Worm (Caenorhabditis elegans) whole organism, L4 larva: ENCODE measurements around the gene ubc-1.

Source experiments
- D1046.2 ChIP-seq: fragments of 200-800 bp; sonication (Bioruptor generic); IDR thresholded peaks from 2 replicates; pipeline ENCODE4 v1.3.6; 2022; ENCODE audit warnings: missing genetic modification characterization, missing compliant biosample characterization
- F10B5.3 ChIP-seq: sonication (generic microtip); optimal IDR thresholded peaks from 2 replicates; lab custom pipeline; 2016; ENCODE audit warnings: mild to moderate bottlenecking, missing genetic modification characterization, missing compliant biosample characterization
- F26F4.8 ChIP-seq: fragments of 200-800 bp; sonication (Bioruptor generic); conservative IDR thresholded peaks from 2 replicates; pipeline ENCODE4 v1.3.6; 2022; ENCODE audit warnings: missing genetic modification characterization, missing compliant biosample characterization
- T26A8.4 ChIP-seq: fragments of 200-800 bp; sonication (Bioruptor generic); IDR thresholded peaks from 2 replicates; pipeline ENCODE4 v1.3.6; 2022; ENCODE audit warnings: missing genetic modification characterization, missing compliant biosample characterization
- Y48G9A.11 ChIP-seq: fragments of 200-800 bp; sonication (Bioruptor generic); IDR thresholded peaks from 2 replicates; pipeline ENCODE4 v1.3.6; 2022; ENCODE audit warnings: missing genetic modification reagents, missing genetic modification characterization, missing compliant biosample characterization
- Y5F2A.4 ChIP-seq: fragments of 200-800 bp; sonication (Bioruptor generic); optimal IDR thresholded peaks from 2 replicates; lab custom pipeline; 2018; ENCODE audit warnings: mild to moderate bottlenecking, missing genetic modification characterization, missing compliant biosample characterization
- Y75B8A.6 ChIP-seq: fragments of 200-800 bp; sonication (Bioruptor generic); IDR thresholded peaks from 2 replicates; pipeline ENCODE4 v1.3.6; 2022; ENCODE audit warnings: missing genetic modification reagents, missing genetic modification characterization, missing compliant biosample characterization
- ZK337.2 ChIP-seq: fragments of 200-800 bp; sonication (Bioruptor generic); IDR thresholded peaks from 2 replicates; pipeline ENCODE4 v1.3.6; 2022; ENCODE audit warnings: missing genetic modification reagents, missing genetic modification characterization, missing compliant biosample characterization
- ZK546.5 ChIP-seq, 2 experiments: sonication (generic microtip); optimal IDR thresholded peaks; 2 replicates each; lab custom pipeline; 2017; ENCODE audit warnings: missing biosample characterization in 2 of 2, missing genetic modification characterization in 2 of 2
- arid-1 ChIP-seq: fragments of 200-800 bp; sonication (Bioruptor generic); conservative IDR thresholded peaks from 2 replicates; pipeline ENCODE4 v1.3.6; 2022; ENCODE audit warnings: missing genetic modification reagents, missing genetic modification characterization, missing compliant biosample characterization
- ceh-28 ChIP-seq: fragments of 150-350 bp; optimal IDR thresholded peaks from 2 replicates; lab custom pipeline; 2014; ENCODE audit warnings: missing biosample characterization, missing genetic modification reagents, missing genetic modification characterization
- ctbp-1 ChIP-seq: fragments of 200-800 bp; sonication (Bioruptor generic); IDR thresholded peaks from 2 replicates; pipeline ENCODE4 v1.3.6; 2022; ENCODE audit warnings: missing genetic modification reagents, missing genetic modification characterization, missing compliant biosample characterization
- daf-12 ChIP-seq: fragments of 150-350 bp; optimal IDR thresholded peaks from 2 replicates; lab custom pipeline; 2014; ENCODE audit warnings: missing biosample characterization, missing genetic modification reagents, missing genetic modification characterization
- daf-19 ChIP-seq: fragments of 200-800 bp; sonication (Bioruptor generic); conservative IDR thresholded peaks from 2 replicates; pipeline ENCODE4 v1.3.6; 2022; ENCODE audit warnings: missing genetic modification characterization, missing compliant biosample characterization
- dmd-9 ChIP-seq: fragments of 200-800 bp; sonication (Bioruptor generic); IDR thresholded peaks from 2 replicates; pipeline ENCODE4 v1.3.6; 2022; ENCODE audit warnings: missing genetic modification reagents, missing genetic modification characterization, missing compliant biosample characterization
- duxl-1 ChIP-seq: sonication (generic microtip); optimal IDR thresholded peaks from 2 replicates; lab custom pipeline; 2016; ENCODE audit warnings: mild to moderate bottlenecking, missing genetic modification characterization, moderate library complexity, missing compliant biosample characterization; ENCODE audit not compliant: poor library complexity
- dve-1 ChIP-seq: sonication (generic microtip); optimal IDR thresholded peaks from 2 replicates; lab custom pipeline; 2017; ENCODE audit warnings: antibody characterized with exemption, mild to moderate bottlenecking, missing genetic modification characterization, missing compliant biosample characterization; ENCODE audit not compliant: insufficient read depth
- egl-27 ChIP-seq: sonication (generic microtip); optimal IDR thresholded peaks from 3 replicates; lab custom pipeline; 2017; ENCODE audit warnings: missing biosample characterization, missing genetic modification reagents, missing genetic modification characterization
- fos-1 ChIP-seq: fragments of 150-350 bp; optimal IDR thresholded peaks from 2 replicates; lab custom pipeline; 2014; ENCODE audit warnings: missing biosample characterization, missing genetic modification characterization
- hif-1 ChIP-seq, 2 experiments: sonication (generic microtip); optimal IDR thresholded peaks; 2 replicates each; lab custom pipeline; 2016 to 2017; ENCODE audit warnings: missing compliant biosample characterization in 2 of 2, missing genetic modification characterization in 2 of 2, missing genetic modification reagents in 2 of 2, missing genotype in 2 of 2, mild to moderate bottlenecking in 1 of 2
- hlh-11 ChIP-seq: fragments of 200-800 bp; sonication (Bioruptor generic); optimal IDR thresholded peaks from 2 replicates; lab custom pipeline; 2018; ENCODE audit warnings: mild to moderate bottlenecking, missing genetic modification characterization, missing compliant biosample characterization
- hmg-1.1 ChIP-seq: fragments of 200-800 bp; sonication (Bioruptor generic); IDR thresholded peaks from 2 replicates; pipeline ENCODE4 v1.3.6; 2022; ENCODE audit warnings: missing genetic modification reagents, missing genetic modification characterization, missing compliant biosample characterization
- jun-1 ChIP-seq: fragments of 150-350 bp; optimal IDR thresholded peaks from 2 replicates; lab custom pipeline; 2014; ENCODE audit warnings: missing biosample characterization, missing genetic modification reagents, missing genetic modification characterization
- lim-7 ChIP-seq: fragments of 200-800 bp; sonication (Bioruptor generic); IDR thresholded peaks from 2 replicates; pipeline ENCODE4 v1.3.6; 2022; ENCODE audit warnings: missing genetic modification characterization, missing compliant biosample characterization
- lin-1 ChIP-seq: fragments of 200-800 bp; sonication (Bioruptor generic); IDR thresholded peaks from 2 replicates; pipeline ENCODE4 v1.3.6; 2022; ENCODE audit warnings: missing genetic modification reagents, missing genetic modification characterization, missing compliant biosample characterization
- lin-13 ChIP-seq: fragments of 150-350 bp; optimal IDR thresholded peaks from 2 replicates; lab custom pipeline; 2014; ENCODE audit warnings: missing biosample characterization, missing genetic modification reagents, missing genetic modification characterization
- lin-15B ChIP-seq: fragments of 150-350 bp; sonication (generic microtip); optimal IDR thresholded peaks from 3 replicates; lab custom pipeline; 2014; ENCODE audit warnings: missing biosample characterization, missing genetic modification characterization
- lin-29 ChIP-seq: fragments of 200-800 bp; sonication (Bioruptor generic); IDR thresholded peaks from 2 replicates; pipeline ENCODE4 v1.3.6; 2022; ENCODE audit warnings: missing genetic modification reagents, missing genetic modification characterization, missing compliant biosample characterization
- madf-9 ChIP-seq: fragments of 200-800 bp; sonication (Bioruptor generic); conservative IDR thresholded peaks from 2 replicates; pipeline ENCODE4 v1.3.6; 2022; ENCODE audit warnings: missing genetic modification reagents, missing genetic modification characterization, missing compliant biosample characterization
- mdl-1 ChIP-seq, 2 experiments: fragments of 150-350 bp in 1 of 2; sonication (generic microtip) in 1 of 2; optimal IDR thresholded peaks; 2 replicates each; lab custom pipeline; 2014 to 2017; ENCODE audit warnings: missing biosample characterization in 2 of 2, missing genetic modification characterization in 2 of 2
- mdt-29 ChIP-seq: fragments of 200-800 bp; sonication (Bioruptor generic); IDR thresholded peaks from 2 replicates; pipeline ENCODE4 v1.3.6; 2022; ENCODE audit warnings: missing genetic modification reagents, missing genetic modification characterization, missing compliant biosample characterization
- mes-2 ChIP-seq: sonication (generic microtip); optimal IDR thresholded peaks from 2 replicates; lab custom pipeline; 2016; ENCODE audit warnings: missing genotype, mild to moderate bottlenecking, missing genetic modification characterization, missing compliant biosample characterization; ENCODE audit not compliant: poor library complexity, severe bottlenecking
- mxl-2 ChIP-seq: fragments of 200-800 bp; sonication (Bioruptor generic); conservative IDR thresholded peaks from 2 replicates; pipeline ENCODE4 v1.3.6; 2022; ENCODE audit warnings: missing genetic modification reagents, missing genetic modification characterization, missing compliant biosample characterization
- nhr-237 ChIP-seq: sonication (generic microtip); optimal IDR thresholded peaks from 2 replicates; lab custom pipeline; 2017; ENCODE audit warnings: missing biosample characterization, missing genetic modification characterization
- nhr-25 ChIP-seq: sonication (generic microtip); optimal IDR thresholded peaks from 2 replicates; lab custom pipeline; 2017; ENCODE audit warnings: missing genetic modification characterization, mild to moderate bottlenecking, missing compliant biosample characterization, antibody characterized with exemption, moderate library complexity, borderline replicate concordance; ENCODE audit not compliant: insufficient read depth
- nhr-42 ChIP-seq: fragments of 200-800 bp; sonication (Bioruptor generic); IDR thresholded peaks from 2 replicates; pipeline ENCODE4 v1.3.6; 2022; ENCODE audit warnings: missing genetic modification characterization, missing compliant biosample characterization
- nhr-76 ChIP-seq: fragments of 150-350 bp; optimal IDR thresholded peaks from 2 replicates; lab custom pipeline; 2014; ENCODE audit warnings: missing biosample characterization, missing genetic modification characterization
- nhr-77 ChIP-seq: fragments of 150-350 bp; optimal IDR thresholded peaks from 2 replicates; lab custom pipeline; 2014; ENCODE audit warnings: missing biosample characterization, missing genetic modification characterization
- php-3 ChIP-seq: fragments of 200-800 bp; sonication (Bioruptor generic); IDR thresholded peaks from 2 replicates; pipeline ENCODE4 v1.3.6; 2022; ENCODE audit warnings: missing genetic modification reagents, missing genetic modification characterization, missing compliant biosample characterization
- sdz-12 ChIP-seq: fragments of 200-800 bp; sonication (Bioruptor generic); optimal IDR thresholded peaks from 2 replicates; lab custom pipeline; 2018; ENCODE audit warnings: mild to moderate bottlenecking, missing genetic modification characterization, missing compliant biosample characterization
- set-16 ChIP-seq: fragments of 200-800 bp; sonication (Bioruptor generic); IDR thresholded peaks from 2 replicates; pipeline ENCODE4 v1.3.6; 2022; ENCODE audit warnings: missing genetic modification reagents, missing genetic modification characterization, missing compliant biosample characterization
- snpc-1.2 ChIP-seq: fragments of 200-800 bp; sonication (Bioruptor generic); IDR thresholded peaks from 2 replicates; pipeline ENCODE4 v1.3.6; 2022; ENCODE audit warnings: missing genetic modification reagents, missing genetic modification characterization, missing compliant biosample characterization
- snpc-4 ChIP-seq: fragments of 150-350 bp; optimal IDR thresholded peaks from 2 replicates; lab custom pipeline; 2014; ENCODE audit warnings: missing biosample characterization, missing genetic modification characterization
- spr-1 ChIP-seq: sonication (generic microtip); optimal IDR thresholded peaks from 2 replicates; lab custom pipeline; 2016; ENCODE audit warnings: mild to moderate bottlenecking, missing genetic modification characterization, missing compliant biosample characterization
- spr-3 ChIP-seq: fragments of 200-800 bp; sonication (Bioruptor generic); optimal IDR thresholded peaks from 2 replicates; lab custom pipeline; 2018; ENCODE audit warnings: mild to moderate bottlenecking, missing genetic modification characterization, missing compliant biosample characterization
- unc-130 ChIP-seq: sonication (generic microtip); optimal IDR thresholded peaks from 2 replicates; lab custom pipeline; 2016; ENCODE audit warnings: missing genetic modification reagents, missing genetic modification characterization, missing compliant biosample characterization
- vab-7 ChIP-seq: fragments of 200-800 bp; sonication (Bioruptor generic); IDR thresholded peaks from 2 replicates; pipeline ENCODE4 v1.3.6; 2022; ENCODE audit warnings: missing genetic modification reagents, missing genetic modification characterization, missing compliant biosample characterization
- zag-1 ChIP-seq: fragments of 150-350 bp; optimal IDR thresholded peaks from 2 replicates; lab custom pipeline; 2014; ENCODE audit warnings: missing biosample characterization, missing genetic modification characterization
- zfp-2 ChIP-seq: sonication (generic microtip); optimal IDR thresholded peaks from 2 replicates; lab custom pipeline; 2016; ENCODE audit warnings: mild to moderate bottlenecking, missing genetic modification characterization, missing compliant biosample characterization
- zfp-3 ChIP-seq: fragments of 200-800 bp; sonication (Bioruptor generic); conservative IDR thresholded peaks from 2 replicates; pipeline ENCODE4 v1.3.6; 2022; ENCODE audit warnings: missing genetic modification reagents, missing genetic modification characterization, missing compliant biosample characterization
- zip-11 ChIP-seq: fragments of 200-800 bp; sonication (Bioruptor generic); IDR thresholded peaks from 2 replicates; pipeline ENCODE4 v1.3.6; 2022; ENCODE audit warnings: missing genetic modification characterization, missing compliant biosample characterization

Gene ubc-1

DNA sequence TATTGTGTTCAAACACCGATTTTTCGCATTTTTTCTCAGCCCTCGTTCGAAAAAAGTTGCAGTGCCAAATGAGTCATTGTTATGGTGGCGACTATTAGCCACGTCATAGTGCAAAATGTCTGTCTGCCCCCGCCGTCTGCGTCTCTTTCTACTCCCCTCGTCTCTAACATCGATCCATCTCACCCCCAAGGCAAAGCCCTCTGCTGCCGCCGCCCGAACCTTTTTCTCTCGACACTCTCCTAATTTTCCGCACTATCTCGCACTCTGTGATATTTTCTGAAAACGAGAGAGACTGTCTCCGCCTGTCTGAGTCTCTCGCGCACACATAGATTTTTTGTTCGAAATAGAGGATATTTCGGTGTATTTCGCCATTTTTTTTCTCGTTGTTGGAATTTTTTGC lies 9.7 kb upstream of the ubc-1 start (continued):
- no peak for TF ChIP-seq sdz-12 (GFP tag; lab: Kevin White, UChicago)
- TF ChIP-seq Y5F2A.4, result no peak
- peak; percentile 57 for TF ChIP-seq duxl-1 (tag; lab: Kevin White, UChicago)
- TF ChIP-seq unc-130 (GFP tag; lab: Kevin White, UChicago), result no peak
- no peak for TF ChIP-seq Y48G9A.11 (GFP tag; lab: Robert Waterston, UW)
- peak; percentile 63; the same call in 1 of the 2 replicates for TF ChIP-seq set-16 (GFP tag; lab: Robert Waterston, UW)
- peak; percentile 62 for TF ChIP-seq ceh-28 (tag; lab: Kevin White, UChicago)
- peak; percentile 12 for TF ChIP-seq nhr-77 (tag; lab: Kevin White, UChicago)
- TF ChIP-seq lim-7 (GFP tag; lab: Robert Waterston, UW), result no peak
- TF ChIP-seq nhr-25, result no peak
- TF ChIP-seq daf-19 (GFP tag; lab: Robert Waterston, UW), result no peak
- no peak for TF ChIP-seq ZK337.2 (GFP tag; lab: Robert Waterston, UW)
- no peak for TF ChIP-seq F10B5.3 (tag; lab: Kevin White, UChicago)
- no peak for TF ChIP-seq Y75B8A.6 (GFP tag; lab: Robert Waterston, UW)
- TF ChIP-seq ctbp-1, result peak; percentile 70; the same call in 1 of the 2 replicates
- TF ChIP-seq spr-1 (tag; lab: Kevin White, UChicago), result peak; percentile 5
- TF ChIP-seq hmg-1.1, result peak; percentile 92
- TF ChIP-seq spr-3 (GFP tag; lab: Kevin White, UChicago), result no peak
- TF ChIP-seq zag-1 (tag; lab: Kevin White, UChicago), result no peak
- no peak for TF ChIP-seq dmd-9 (GFP tag; lab: Robert Waterston, UW)
- TF ChIP-seq lin-13 (GFP tag; lab: Kevin White, UChicago), result no peak
- no peak; the same call in 1 of the 2 replicates for TF ChIP-seq arid-1 (GFP tag; lab: Robert Waterston, UW)
- no peak for TF ChIP-seq zip-11 (GFP tag; lab: Robert Waterston, UW)
- TF ChIP-seq F26F4.8, result no peak
- no peak for TF ChIP-seq vab-7
- no peak for TF ChIP-seq fos-1 (tag; lab: Kevin White, UChicago)
- no peak for TF ChIP-seq zfp-3 (GFP tag; lab: Robert Waterston, UW)
- TF ChIP-seq mxl-2, result no peak
- TF ChIP-seq egl-27, result no peak
- TF ChIP-seq hif-1 (tag; optimal IDR thresholded peaks at IDR 0.05; lab: Kevin White, UChicago), result peak in 1 of 2 experiments; percentile 47
- TF ChIP-seq D1046.2, result no peak
- TF ChIP-seq jun-1 (tag; lab: Kevin White, UChicago), result no peak
- TF ChIP-seq php-3 (GFP tag; lab: Robert Waterston, UW), result no peak
- no peak for TF ChIP-seq snpc-4
- 0 out of 2 replicates have a peak, but pooled peaks have one; percentile 14 for TF ChIP-seq madf-9 (GFP tag; lab: Robert Waterston, UW)
- no peak for TF ChIP-seq nhr-42 (GFP tag; lab: Robert Waterston, UW)
- TF ChIP-seq nhr-76 (tag; lab: Kevin White, UChicago), result no peak
- no peak for TF ChIP-seq lin-15B (tag; lab: Kevin White, UChicago)
- TF ChIP-seq hlh-11, result peak; percentile 90
- no peak for TF ChIP-seq daf-12 (tag; lab: Kevin White, UChicago)
- no peak for TF ChIP-seq nhr-237 (tag; lab: Kevin White, UChicago)
- TF ChIP-seq snpc-1.2 (GFP tag; lab: Robert Waterston, UW), result no peak
- TF ChIP-seq mdt-29 (GFP tag; lab: Robert Waterston, UW), result no peak
- no peak for TF ChIP-seq lin-29
- no peak for TF ChIP-seq lin-1 (GFP tag; lab: Robert Waterston, UW)
- peak; percentile 89 for TF ChIP-seq dve-1 (tag; lab: Kevin White, UChicago)
- peak; percentile 53; the same call in 1 of the 2 replicates for TF ChIP-seq T26A8.4 (GFP tag; lab: Robert Waterston, UW)
- TF ChIP-seq zfp-2, result peak; percentile 3
- peak; percentile 72 for TF ChIP-seq mes-2 (tag; lab: Kevin White, UChicago)
- TF ChIP-seq ZK546.5 (tag; optimal IDR thresholded peaks at IDR 0.05; lab: Kevin White, UChicago), result no peak
- TF ChIP-seq mdl-1 (tag; optimal IDR thresholded peaks at IDR 0.05; lab: Kevin White, UChicago), result peak in 1 of 2 experiments; percentile 59
